Fruit fly (Drosophila melanogaster): ENCODE measurements around the gene CG9922.

Gene CG9922

dm6 chr3R:14024187-14024918 lies 11.8 kb downstream of the CG9922 start:
- TF ChIP-seq CG8388 (GFP tag; optimal IDR thresholded peaks at IDR 0.05) (no peak), Hey (tag; optimal IDR thresholded peaks at IDR 0.05) (no peak), CG9727 (GFP tag; optimal IDR thresholded peaks at IDR 0.05) (no peak), knrl (GFP tag; IDR thresholded peaks at IDR 0.05; ENCODE audit: partially characterized antibody) (no peak), Rfx (GFP tag; IDR thresholded peaks at IDR 0.05) (no peak), Drgx (GFP tag; IDR thresholded peaks at IDR 0.05) (no peak), CG12744 (GFP tag; optimal IDR thresholded peaks at IDR 0.05) (no peak), CG16813 (GFP tag; IDR thresholded peaks at IDR 0.05; ENCODE audit: partially characterized antibody) (no peak), D (optimal IDR thresholded peaks at IDR 0.05) (no peak), D (GFP tag; optimal IDR thresholded peaks at IDR 0.05) (no peak), corto (GFP tag; optimal IDR thresholded peaks at IDR 0.05) (no peak), MTF-1 (GFP tag; optimal IDR thresholded peaks at IDR 0.05; ENCODE audit: borderline replicate concordance) (no peak), crol (GFP tag; IDR thresholded peaks at IDR 0.05) (no peak), pnt (GFP tag; optimal IDR thresholded peaks at IDR 0.05) (no peak), BEAF-32 (GFP tag; optimal IDR thresholded peaks at IDR 0.05) (no peak), zf30C (GFP tag; optimal IDR thresholded peaks at IDR 0.05) (no peak), Nf-YC (tag; optimal IDR thresholded peaks at IDR 0.05) (peak; percentile 32), CG17359 (tag; optimal IDR thresholded peaks at IDR 0.05) (no peak), CG32772 (GFP tag; IDR thresholded peaks at IDR 0.05) (no peak), Gug (GFP tag; IDR thresholded peaks at IDR 0.05) (no peak), Doc2 (GFP tag; IDR thresholded peaks at IDR 0.05) (no peak), B-H2 (GFP tag; optimal IDR thresholded peaks at IDR 0.05) (no peak), CG1602 (GFP tag; optimal IDR thresholded peaks at IDR 0.05) (no peak), CG9609 (GFP tag; optimal IDR thresholded peaks at IDR 0.05) (no peak), odd (GFP tag; optimal IDR thresholded peaks at IDR 0.05) (no peak), CG30020 (tag; optimal IDR thresholded peaks at IDR 0.05) (no peak), CG3281 (GFP tag; optimal IDR thresholded peaks at IDR 0.05) (no peak), jigr1 (GFP tag; IDR thresholded peaks at IDR 0.05) (no peak), HLH4C (GFP tag; IDR thresholded peaks at IDR 0.05; ENCODE audit: partially characterized antibody) (no peak), disco-r (GFP tag; optimal IDR thresholded peaks at IDR 0.05) (no peak), Blimp-1 (GFP tag; optimal IDR thresholded peaks at IDR 0.05) (no peak), CG12942 (GFP tag; optimal IDR thresholded peaks at IDR 0.05) (no peak), CG2116 (GFP tag; optimal IDR thresholded peaks at IDR 0.05) (no peak), Oli (tag; optimal IDR thresholded peaks at IDR 0.05) (no peak), CG8924 (tag; optimal IDR thresholded peaks at IDR 0.05) (no peak), gsb (GFP tag; IDR thresholded peaks at IDR 0.05) (no peak), CG1529 (GFP tag; optimal IDR thresholded peaks at IDR 0.05) (no peak), bsh (GFP tag; optimal IDR thresholded peaks at IDR 0.05) (no peak), sqz (GFP tag; optimal IDR thresholded peaks at IDR 0.05) (no peak), Pdp1 (GFP tag; optimal IDR thresholded peaks at IDR 0.05) (no peak), Aef1 (GFP tag; IDR thresholded peaks at IDR 0.05) (no peak), CG13894 (tag; optimal IDR thresholded peaks at IDR 0.05) (peak; percentile 68), CG43689 (GFP tag; IDR thresholded peaks at IDR 0.05) (no peak), YL-1 (GFP tag; optimal IDR thresholded peaks at IDR 0.05) (no peak), CG3407 (GFP tag; optimal IDR thresholded peaks at IDR 0.05) (no peak), CG11560 (tag; IDR thresholded peaks at IDR 0.05) (no peak), mld (GFP tag; IDR thresholded peaks at IDR 0.05; ENCODE audit: partially characterized antibody) (0 out of 3 replicates have a peak, but pooled peaks have one; percentile 9), CG7556 (GFP tag; optimal IDR thresholded peaks at IDR 0.05) (no peak), CG4707 (GFP tag; optimal IDR thresholded peaks at IDR 0.05) (no peak), CG7271 (tag; optimal IDR thresholded peaks at IDR 0.05) (no peak)
